Fruit fly (Drosophila melanogaster): ENCODE results near the gene Trc8.

- TF ChIP-seq CTCF (optimal IDR thresholded peaks at IDR 0.05) (no peak), CG8478 (optimal IDR thresholded peaks at IDR 0.05) (no peak)
Observed at dm6 chr3R:29518498-29518897, 14.9 kb upstream of the Trc8 start.

Data from S2 (cell line).